Fruit fly (Drosophila melanogaster): ENCODE measurements around the gene Rel.

dm6 chr3R:9016869-9017268 lies 30.9 kb downstream of the Rel start:
- TF ChIP-seq wdn (GFP tag; IDR thresholded peaks at IDR 0.05) (no peak), ERR (GFP tag; optimal IDR thresholded peaks at IDR 0.05) (no peak), CG9609 (GFP tag; optimal IDR thresholded peaks at IDR 0.05) (no peak), h (optimal IDR thresholded peaks at IDR 0.05) (no peak), exex (tag; optimal IDR thresholded peaks at IDR 0.05) (no peak), Aef1 (GFP tag; IDR thresholded peaks at IDR 0.05) (no peak), jing (GFP tag; optimal IDR thresholded peaks at IDR 0.05) (no peak)
